Fruit fly (Drosophila melanogaster) whole organism, embryonic: ENCODE results near the gene Sur.

Source experiments
- B-H2 ChIP-seq: fragments of 200-800 bp; sonication (Bioruptor generic); optimal IDR thresholded peaks from 2 replicates; lab custom pipeline; 2018; ENCODE audit warnings: missing biosample characterization, mild to moderate bottlenecking, missing genetic modification characterization
- Blimp-1 ChIP-seq: fragments of 200-800 bp; sonication (Bioruptor generic); optimal IDR thresholded peaks from 3 replicates; lab custom pipeline; 2018; ENCODE audit warnings: missing biosample characterization, missing genetic modification characterization, mild to moderate bottlenecking, moderate library complexity, missing genetic modification reagents
- CG11456 ChIP-seq: fragments of 200-800 bp; sonication (Bioruptor generic); IDR thresholded peaks from 3 replicates; pipeline ENCODE4 v1.3.6; 2022; ENCODE audit warnings: missing biosample characterization, missing genetic modification characterization
- CG11723 ChIP-seq: fragments of 200-800 bp; sonication (Bioruptor generic); optimal IDR thresholded peaks from 2 replicates; lab custom pipeline; 2017; ENCODE audit warnings: missing biosample characterization, mild to moderate bottlenecking, missing genetic modification characterization
- CG12769 ChIP-seq: fragments of 200-800 bp; sonication (Bioruptor generic); optimal IDR thresholded peaks from 2 replicates; lab custom pipeline; 2019; ENCODE audit warnings: missing biosample characterization, mild to moderate bottlenecking, missing genetic modification characterization, moderate library complexity
- CG13624 ChIP-seq: fragments of 200-800 bp; sonication (Bioruptor generic); optimal IDR thresholded peaks from 2 replicates; lab custom pipeline; 2016; ENCODE audit warnings: missing biosample characterization, missing genetic modification characterization
- CG13775 ChIP-seq: fragments of 200-800 bp; sonication (Bioruptor generic); optimal IDR thresholded peaks from 3 replicates; lab custom pipeline; 2017; ENCODE audit warnings: missing biosample characterization, mild to moderate bottlenecking, missing genetic modification characterization
- CG14860 ChIP-seq: fragments of 200-800 bp; sonication (Bioruptor generic); IDR thresholded peaks from 3 replicates; pipeline ENCODE4 v1.3.6; 2022; ENCODE audit warnings: missing biosample characterization, missing genetic modification characterization; ENCODE audit not compliant: partially characterized antibody
- CG15011 ChIP-seq: fragments of 200-800 bp; sonication (Bioruptor generic); optimal IDR thresholded peaks from 3 replicates; lab custom pipeline; 2018; ENCODE audit warnings: missing biosample characterization, mild to moderate bottlenecking, missing genetic modification characterization
- CG15514 ChIP-seq: fragments of 200-800 bp; sonication (Bioruptor generic); optimal IDR thresholded peaks from 3 replicates; lab custom pipeline; 2017; ENCODE audit warnings: missing biosample characterization, missing genetic modification characterization, mild to moderate bottlenecking, moderate library complexity, missing genetic modification reagents
- CG16815 ChIP-seq: fragments of 200-800 bp; sonication (Bioruptor generic); optimal IDR thresholded peaks from 3 replicates; lab custom pipeline; 2017; ENCODE audit warnings: missing biosample characterization, mild to moderate bottlenecking, missing genetic modification characterization
- CG17186 ChIP-seq: fragments of 200-800 bp; sonication (Bioruptor generic); optimal IDR thresholded peaks from 3 replicates; lab custom pipeline; 2017; ENCODE audit warnings: missing biosample characterization, missing genetic modification reagents, missing genetic modification characterization
- CG18619 ChIP-seq: fragments of 200-800 bp; sonication (Bioruptor generic); optimal IDR thresholded peaks from 3 replicates; lab custom pipeline; 2017; ENCODE audit warnings: missing biosample characterization, mild to moderate bottlenecking, missing genetic modification characterization
- CG32767 ChIP-seq: fragments of 200-800 bp; sonication (Bioruptor generic); IDR thresholded peaks from 2 replicates; pipeline ENCODE4 v1.3.6; 2022; ENCODE audit warnings: missing biosample characterization, missing genetic modification characterization
- CG32772 ChIP-seq: fragments of 200-800 bp; sonication (Bioruptor generic); IDR thresholded peaks from 2 replicates; pipeline ENCODE4 v1.3.6; 2022; ENCODE audit warnings: missing biosample characterization, missing genetic modification characterization
- CG4360 ChIP-seq: fragments of 200-800 bp; sonication (Bioruptor generic); IDR thresholded peaks from 2 replicates; pipeline ENCODE4 v1.3.6; 2022; ENCODE audit warnings: missing biosample characterization, missing genetic modification characterization
- CG43689 ChIP-seq: fragments of 200-800 bp; sonication (Bioruptor generic); IDR thresholded peaks from 2 replicates; pipeline ENCODE4 v1.3.6; 2022; ENCODE audit warnings: missing biosample characterization, missing genetic modification characterization
- CG4820 ChIP-seq: fragments of 200-800 bp; sonication (Bioruptor generic); optimal IDR thresholded peaks from 3 replicates; lab custom pipeline; 2016; ENCODE audit warnings: missing biosample characterization, missing genetic modification characterization
- CG7745 ChIP-seq: fragments of 200-800 bp; sonication (Bioruptor generic); optimal IDR thresholded peaks from 2 replicates; lab custom pipeline; 2018; ENCODE audit warnings: missing biosample characterization, mild to moderate bottlenecking, missing genetic modification characterization, moderate library complexity
- CG8924 ChIP-seq: fragments of 200-800 bp; optimal IDR thresholded peaks from 3 replicates; lab custom pipeline; 2019; ENCODE audit warnings: missing biosample characterization, mild to moderate bottlenecking, missing genetic modification characterization, moderate library complexity
- CG9215 ChIP-seq: fragments of 200-800 bp; sonication (Bioruptor generic); IDR thresholded peaks from 2 replicates; pipeline ENCODE4 v1.3.6; 2022; ENCODE audit warnings: missing biosample characterization, missing genetic modification characterization
- H2.0 ChIP-seq: fragments of 200-800 bp; sonication (Bioruptor generic); IDR thresholded peaks from 2 replicates; pipeline ENCODE4 v1.3.6; 2022; ENCODE audit warnings: missing biosample characterization, missing genetic modification characterization
- Hmx ChIP-seq: fragments of 200-800 bp; sonication (Bioruptor generic); optimal IDR thresholded peaks from 2 replicates; lab custom pipeline; 2016; ENCODE audit warnings: missing biosample characterization, missing genetic modification characterization
- Hr78 ChIP-seq, 2 experiments: fragments of 200-800 bp in 1 of 2; fragments of >200 bp in 1 of 2; sonication (Bioruptor generic) in 1 of 2; optimal IDR thresholded peaks; 2 replicates each; lab custom pipeline; 2017 to 2019; ENCODE audit warnings: missing biosample characterization in 2 of 2, missing genetic modification characterization in 2 of 2, mild to moderate bottlenecking in 1 of 2, moderate library complexity in 1 of 2
- Mes4 ChIP-seq: fragments of 200-800 bp; sonication (Bioruptor generic); optimal IDR thresholded peaks from 2 replicates; lab custom pipeline; 2016; ENCODE audit warnings: missing biosample characterization, missing genetic modification characterization
- Myb ChIP-seq: fragments of 200-800 bp; sonication (Bioruptor generic); optimal IDR thresholded peaks from 2 replicates; lab custom pipeline; 2016; ENCODE audit warnings: missing biosample characterization, missing genetic modification characterization
- Optix ChIP-seq: fragments of 200-800 bp; sonication (Bioruptor generic); IDR thresholded peaks from 3 replicates; pipeline ENCODE4 v1.3.6; 2022; ENCODE audit warnings: missing biosample characterization, missing genetic modification characterization
- Side ChIP-seq: fragments of 200-800 bp; sonication (Bioruptor generic); optimal IDR thresholded peaks from 2 replicates; lab custom pipeline; 2016; ENCODE audit warnings: missing biosample characterization, missing genetic modification characterization
- Sry-δ ChIP-seq: fragments of 200-800 bp; sonication (Bioruptor generic); optimal IDR thresholded peaks from 2 replicates; lab custom pipeline; 2016; ENCODE audit warnings: missing biosample characterization, missing genetic modification characterization
- aop ChIP-seq: fragments of 200-800 bp; sonication (Bioruptor generic); IDR thresholded peaks from 2 replicates; pipeline ENCODE4 v1.3.6; 2022; ENCODE audit warnings: missing biosample characterization, missing genetic modification characterization
- cato ChIP-seq: fragments of 200-800 bp; sonication (Bioruptor generic); optimal IDR thresholded peaks from 2 replicates; lab custom pipeline; 2016; ENCODE audit warnings: missing biosample characterization, missing genetic modification characterization, borderline replicate concordance
- danr ChIP-seq: fragments of 200-800 bp; sonication (Bioruptor generic); IDR thresholded peaks from 2 replicates; pipeline ENCODE4 v1.3.6; 2022; ENCODE audit warnings: missing biosample characterization, missing genetic modification characterization
- disco-r ChIP-seq: fragments of 200-800 bp; sonication (Bioruptor generic); optimal IDR thresholded peaks from 2 replicates; lab custom pipeline; 2016; ENCODE audit warnings: missing biosample characterization, missing genetic modification characterization
- ewg ChIP-seq: fragments of 200-800 bp; sonication (Bioruptor generic); optimal IDR thresholded peaks from 3 replicates; lab custom pipeline; 2017; ENCODE audit warnings: mild to moderate bottlenecking, missing biosample characterization, missing genetic modification reagents, missing genetic modification characterization
- gsb ChIP-seq: fragments of 200-800 bp; sonication (Bioruptor generic); IDR thresholded peaks from 2 replicates; pipeline ENCODE4 v1.3.6; 2022; ENCODE audit warnings: missing biosample characterization, missing genetic modification characterization
- gt ChIP-seq: fragments of 200-800 bp; sonication (Bioruptor generic); IDR thresholded peaks from 2 replicates; pipeline ENCODE4 v1.3.6; 2022; ENCODE audit warnings: missing biosample characterization, missing genetic modification characterization
- hkb ChIP-seq, 2 experiments: fragments of 200-800 bp in 1 of 2; fragments of >200 bp in 1 of 2; sonication (Bioruptor generic) in 1 of 2; IDR thresholded peaks in 1 of 2; optimal IDR thresholded peaks in 1 of 2; 2 replicates each; pipeline versions ENCODE4 v1.3.6 to Lab custom; 2017 to 2022; ENCODE audit warnings: missing biosample characterization in 1 of 2, missing genetic modification characterization in 1 of 2
- kah ChIP-seq: fragments of 200-800 bp; sonication (Bioruptor generic); optimal IDR thresholded peaks from 2 replicates; lab custom pipeline; 2018; ENCODE audit warnings: missing biosample characterization, mild to moderate bottlenecking, missing genetic modification characterization
- kni ChIP-seq: fragments of 200-800 bp; sonication (Bioruptor generic); optimal IDR thresholded peaks from 3 replicates; lab custom pipeline; 2017; ENCODE audit warnings: mild to moderate bottlenecking, missing biosample characterization, missing genetic modification reagents, missing genetic modification characterization
- luna ChIP-seq: fragments of 200-800 bp; sonication (Bioruptor generic); optimal IDR thresholded peaks from 2 replicates; lab custom pipeline; 2016; ENCODE audit warnings: missing biosample characterization, missing genetic modification characterization
- maf-S ChIP-seq: fragments of 200-800 bp; sonication (Bioruptor generic); optimal IDR thresholded peaks from 2 replicates; lab custom pipeline; 2016; ENCODE audit warnings: missing biosample characterization, missing genetic modification characterization
- nau ChIP-seq: fragments of 200-800 bp; sonication (Bioruptor generic); optimal IDR thresholded peaks from 3 replicates; lab custom pipeline; 2017; ENCODE audit warnings: missing biosample characterization, mild to moderate bottlenecking, missing genetic modification characterization, missing genetic modification reagents
- phol ChIP-seq: fragments of 200-800 bp; sonication (Bioruptor generic); optimal IDR thresholded peaks from 3 replicates; lab custom pipeline; 2018; ENCODE audit warnings: missing biosample characterization, mild to moderate bottlenecking, missing genetic modification characterization, moderate library complexity
- slp2 ChIP-seq: fragments of 200-800 bp; sonication (Bioruptor generic); optimal IDR thresholded peaks from 2 replicates; lab custom pipeline; 2016; ENCODE audit warnings: missing biosample characterization, missing genetic modification characterization
- ssp ChIP-seq: fragments of 200-800 bp; sonication (Bioruptor generic); IDR thresholded peaks from 2 replicates; pipeline ENCODE4 v1.3.6; 2022; ENCODE audit warnings: missing biosample characterization, missing genetic modification characterization
- ttk ChIP-seq: fragments of 200-800 bp; sonication (Bioruptor generic); IDR thresholded peaks from 2 replicates; pipeline ENCODE4 v2.1.2; 2022; ENCODE audit warnings: missing biosample characterization, missing genetic modification characterization
- tx ChIP-seq: fragments of 200-800 bp; sonication (Bioruptor generic); optimal IDR thresholded peaks from 2 replicates; lab custom pipeline; 2016; ENCODE audit warnings: missing biosample characterization, missing genetic modification characterization
- unpg ChIP-seq: fragments of 200-800 bp; sonication (Bioruptor generic); optimal IDR thresholded peaks from 3 replicates; lab custom pipeline; 2018; ENCODE audit warnings: missing biosample characterization, mild to moderate bottlenecking, missing genetic modification characterization, moderate library complexity
- vfl ChIP-seq: fragments of 200-800 bp; sonication (Bioruptor generic); optimal IDR thresholded peaks from 2 replicates; lab custom pipeline; 2016; ENCODE audit warnings: missing biosample characterization, missing genetic modification characterization
- wor ChIP-seq: fragments of 200-800 bp; sonication (Bioruptor generic); IDR thresholded peaks from 2 replicates; pipeline ENCODE4 v1.3.6; 2022; ENCODE audit warnings: missing biosample characterization, missing genetic modification characterization

Sur gene

DNA sequence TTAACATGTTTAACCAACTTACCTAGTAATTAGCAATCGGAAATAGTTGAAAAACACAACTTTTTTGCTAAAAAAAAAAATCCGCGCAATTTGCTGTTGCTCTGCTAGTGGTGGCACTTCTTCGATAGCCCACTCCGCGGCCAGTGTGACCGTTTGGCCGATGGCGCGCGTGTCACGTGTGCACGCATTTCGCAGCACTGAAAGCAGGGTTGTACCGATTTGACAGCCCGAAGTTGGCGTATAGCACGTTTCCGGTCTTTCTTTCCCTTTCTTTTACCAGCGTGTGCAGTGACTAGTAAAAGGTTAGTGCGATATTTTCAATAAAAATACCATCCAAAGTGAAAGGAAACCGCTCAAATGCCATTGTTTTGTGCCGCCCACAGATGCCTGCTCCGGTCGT is 1.9 kb upstream of the Sur start, which contains the start of the genes Ripalpha and RpL7 (continued):
- peak; percentile 95 for TF ChIP-seq luna (GFP tag; lab: Kevin White, UChicago)
- peak; percentile 98 for TF ChIP-seq maf-S (GFP tag; lab: Kevin White, UChicago)
- TF ChIP-seq gsb, result peak; percentile 88
- peak; percentile 98 for TF ChIP-seq slp2 (GFP tag; lab: Kevin White, UChicago)
- TF ChIP-seq B-H2 (GFP tag; lab: Kevin White, UChicago), result peak; percentile 99
- peak; percentile 94 for TF ChIP-seq CG4820
- no peak; the same call in 1 of the 2 replicates for TF ChIP-seq CG43689
- TF ChIP-seq kni (GFP tag; lab: Kevin White, UChicago), result peak; percentile 99
- peak; percentile 81 for TF ChIP-seq danr (GFP tag; lab: Robert Waterston, UW)
- peak; percentile 97 for TF ChIP-seq vfl (GFP tag; lab: Kevin White, UChicago)
- TF ChIP-seq Hr78 (GFP tag; optimal IDR thresholded peaks at IDR 0.05; lab: Kevin White, UChicago), result no peak
- TF ChIP-seq CG13775 (GFP tag; lab: Kevin White, UChicago), result peak; percentile 99
- peak; percentile 97 for TF ChIP-seq phol (tag; lab: Kevin White, UChicago)
- TF ChIP-seq H2.0 (GFP tag; lab: Robert Waterston, UW), result peak; percentile 94
- TF ChIP-seq Myb (GFP tag; lab: Kevin White, UChicago), result peak; percentile 93
- peak; percentile 99 for TF ChIP-seq Sry-δ (GFP tag; lab: Kevin White, UChicago)
- TF ChIP-seq CG13624 (GFP tag; lab: Kevin White, UChicago), result peak; percentile 99
- TF ChIP-seq CG15011, result peak; percentile 96
- peak; percentile 99 for TF ChIP-seq nau
- peak; percentile 95 for TF ChIP-seq cato (GFP tag; lab: Kevin White, UChicago)
- TF ChIP-seq CG9215 (GFP tag; lab: Robert Waterston, UW), result peak; percentile 83
- TF ChIP-seq unpg (GFP tag; lab: Kevin White, UChicago), result peak; percentile 95
- TF ChIP-seq CG12769, result peak; percentile 98
- TF ChIP-seq Optix (GFP tag; lab: Robert Waterston, UW), result peak; percentile 95
- TF ChIP-seq CG11723 (GFP tag; lab: Kevin White, UChicago), result peak; percentile 98
- peak; percentile 96 for TF ChIP-seq tx
- peak; percentile 88 for TF ChIP-seq ssp (GFP tag; lab: Robert Waterston, UW)
- peak; percentile 84 for TF ChIP-seq CG7745 (tag; lab: Kevin White, UChicago)
- peak; percentile 98 for TF ChIP-seq Side (GFP tag; lab: Kevin White, UChicago)
- TF ChIP-seq Hmx (GFP tag; lab: Kevin White, UChicago), result peak; percentile 54
- peak; percentile 96 for TF ChIP-seq ttk (GFP tag; lab: Robert Waterston, UW)
- TF ChIP-seq CG32772 (GFP tag; lab: Robert Waterston, UW), result no peak; the same call in none of the 2 replicates
- TF ChIP-seq CG15514 (GFP tag; lab: Kevin White, UChicago), result peak; percentile 97
- TF ChIP-seq Mes4, result peak; percentile 100
- peak; percentile 77 for TF ChIP-seq wor (GFP tag; lab: Robert Waterston, UW)
- TF ChIP-seq CG14860 (GFP tag; lab: Robert Waterston, UW), result peak; percentile 75
- TF ChIP-seq CG11456 (GFP tag; lab: Robert Waterston, UW), result peak; percentile 99
- TF ChIP-seq ewg (GFP tag; lab: Kevin White, UChicago), result peak; percentile 98
- TF ChIP-seq gt (GFP tag; lab: Robert Waterston, UW), result peak; percentile 87
- peak; percentile 89 for TF ChIP-seq CG8924 (tag; lab: Kevin White, UChicago)
- TF ChIP-seq hkb (optimal IDR thresholded peaks at IDR 0.05; lab: Kevin White, UChicago), result peak; percentile 50
- peak; percentile 95 for TF ChIP-seq hkb (GFP tag; IDR thresholded peaks at IDR 0.05; lab: Robert Waterston, UW)
- peak; percentile 98 for TF ChIP-seq disco-r (GFP tag; lab: Kevin White, UChicago)
- peak; percentile 91 for TF ChIP-seq kah (GFP tag; lab: Kevin White, UChicago)
- peak; percentile 77 for TF ChIP-seq CG32767
- peak; percentile 95 for TF ChIP-seq CG16815
- peak; percentile 99 for TF ChIP-seq CG17186 (GFP tag; lab: Kevin White, UChicago)
- TF ChIP-seq CG4360 (GFP tag; lab: Robert Waterston, UW), result peak; percentile 74
- peak; percentile 89 for TF ChIP-seq Blimp-1 (GFP tag; lab: Kevin White, UChicago)
- peak; percentile 85 for TF ChIP-seq aop (GFP tag; lab: Robert Waterston, UW)
- TF ChIP-seq CG18619 (GFP tag; lab: Kevin White, UChicago), result peak; percentile 99
